Fruit fly (Drosophila melanogaster): ENCODE results near the gene CG32066.

- TF ChIP-seq CG8478 (optimal IDR thresholded peaks at IDR 0.05) (no peak), CTCF (optimal IDR thresholded peaks at IDR 0.05) (no peak)
These were observed 8.3 kb downstream of the CG32066 start for dm6 chr3L:10652487-10652886.

Measured in S2 (cell line).